Fruit fly (Drosophila melanogaster): ENCODE measurements around the gene CG12986.

The CG12986 gene

dm6 chrX:17826807-17827703, 7.6 kb upstream of the CG12986 start, which contains the start of gene Socs16D (continued):
- TF ChIP-seq yki (optimal IDR thresholded peaks at IDR 0.05), result no peak
- TF ChIP-seq CG17328 (GFP tag; IDR thresholded peaks at IDR 0.05), result 0 out of 2 replicates have a peak, but pooled peaks have one; percentile 21
- TF ChIP-seq Gug (GFP tag; IDR thresholded peaks at IDR 0.05), result peak; percentile 70; the same call in 2 of the 4 replicates
- no peak for TF ChIP-seq Fer2 (tag; optimal IDR thresholded peaks at IDR 0.05)
- no peak for TF ChIP-seq Nf-YA (GFP tag; IDR thresholded peaks at IDR 0.05)
- no peak for TF ChIP-seq eve (GFP tag; optimal IDR thresholded peaks at IDR 0.05)
- TF ChIP-seq cg (GFP tag; optimal IDR thresholded peaks at IDR 0.05), result peak; percentile 100
- TF ChIP-seq az2 (GFP tag; optimal IDR thresholded peaks at IDR 0.05), result no peak
- TF ChIP-seq ken (GFP tag; IDR thresholded peaks at IDR 0.05), result 0 out of 3 replicates have a peak, but pooled peaks have one; percentile 34
- TF ChIP-seq crc (GFP tag; optimal IDR thresholded peaks at IDR 0.05), result peak; percentile 16
- TF ChIP-seq eyg (GFP tag; optimal IDR thresholded peaks at IDR 0.05), result peak; percentile 28
- TF ChIP-seq Atf6 (GFP tag; IDR thresholded peaks at IDR 0.05), result no peak
- TF ChIP-seq sim (GFP tag; IDR thresholded peaks at IDR 0.05), result no peak
- no peak for TF ChIP-seq h (optimal IDR thresholded peaks at IDR 0.05)
- TF ChIP-seq CG10321 (GFP tag; IDR thresholded peaks at IDR 0.05), result no peak
- TF ChIP-seq CG1024 (GFP tag; IDR thresholded peaks at IDR 0.05), result no peak
- no peak for TF ChIP-seq CG2889 (GFP tag; IDR thresholded peaks at IDR 0.05)
- TF ChIP-seq CG12744 (GFP tag; optimal IDR thresholded peaks at IDR 0.05), result peak; percentile 1
- no peak for TF ChIP-seq pros (GFP tag; optimal IDR thresholded peaks at IDR 0.05)
- TF ChIP-seq CG11723 (GFP tag; optimal IDR thresholded peaks at IDR 0.05), result no peak
- peak; percentile 100 for TF ChIP-seq Sry-δ (GFP tag; optimal IDR thresholded peaks at IDR 0.05)
- no peak for TF ChIP-seq sima (GFP tag; optimal IDR thresholded peaks at IDR 0.05)
- TF ChIP-seq Usf (GFP tag; optimal IDR thresholded peaks at IDR 0.05), result no peak
- no peak for TF ChIP-seq prd (optimal IDR thresholded peaks at IDR 0.05)
- no peak for TF ChIP-seq prd (GFP tag; IDR thresholded peaks at IDR 0.05)
- TF ChIP-seq HLHmδ (GFP tag; optimal IDR thresholded peaks at IDR 0.05), result peak; percentile 52
- TF ChIP-seq Nf-YB (GFP tag; optimal IDR thresholded peaks at IDR 0.05), result peak; percentile 10
- peak; percentile 13 for TF ChIP-seq run (tag; optimal IDR thresholded peaks at IDR 0.05)
- no peak for TF ChIP-seq CG10209 (GFP tag; optimal IDR thresholded peaks at IDR 0.05)
- TF ChIP-seq CG2199 (GFP tag; IDR thresholded peaks at IDR 0.05), result 0 out of 3 replicates have a peak, but pooled peaks have one; percentile 29
- TF ChIP-seq Hmr (GFP tag; optimal IDR thresholded peaks at IDR 0.05), result peak; percentile 73
- TF ChIP-seq tin (GFP tag; optimal IDR thresholded peaks at IDR 0.05), result no peak
- TF ChIP-seq Hr51 (GFP tag; optimal IDR thresholded peaks at IDR 0.05), result peak in 1 of 2 experiments; percentile 56
- peak; percentile 38 for TF ChIP-seq CG30403 (GFP tag; optimal IDR thresholded peaks at IDR 0.05)
- TF ChIP-seq Bdp1 (GFP tag; optimal IDR thresholded peaks at IDR 0.05), result no peak
- no peak for TF ChIP-seq dan (GFP tag; IDR thresholded peaks at IDR 0.05)
- TF ChIP-seq en (GFP tag; optimal IDR thresholded peaks at IDR 0.05), result no peak
- no peak for TF ChIP-seq Lim3 (GFP tag; IDR thresholded peaks at IDR 0.05)
- no peak for TF ChIP-seq CG5953 (GFP tag; IDR thresholded peaks at IDR 0.05)
- no peak for TF ChIP-seq Spps (tag; optimal IDR thresholded peaks at IDR 0.05)
- peak; percentile 73 for TF ChIP-seq nom (GFP tag; optimal IDR thresholded peaks at IDR 0.05)
- no peak for TF ChIP-seq cad (GFP tag; optimal IDR thresholded peaks at IDR 0.05)
- no peak for TF ChIP-seq Sox102F (GFP tag; optimal IDR thresholded peaks at IDR 0.05)
- TF ChIP-seq CG10267 (tag; optimal IDR thresholded peaks at IDR 0.05), result peak; percentile 71
- 0 out of 2 replicates have a peak, but pooled peaks have one; percentile 19 for TF ChIP-seq sisA (GFP tag; IDR thresholded peaks at IDR 0.05)
- peak; percentile 20 for TF ChIP-seq odd (GFP tag; optimal IDR thresholded peaks at IDR 0.05)
- peak; percentile 95 for TF ChIP-seq mld (GFP tag; IDR thresholded peaks at IDR 0.05; ENCODE audit: partially characterized antibody)
- TF ChIP-seq sd (tag; optimal IDR thresholded peaks at IDR 0.05), result peak; percentile 17
- peak; percentile 77 for TF ChIP-seq CG12659 (GFP tag; optimal IDR thresholded peaks at IDR 0.05)
- TF ChIP-seq CrebB (tag; optimal IDR thresholded peaks at IDR 0.05), result no peak
